Worm (Caenorhabditis elegans): ENCODE data around the gene clec-124.

- TF ChIP-seq nhr-28 (tag; optimal IDR thresholded peaks at IDR 0.05) = no peak
- TF ChIP-seq nhr-237 (tag; optimal IDR thresholded peaks at IDR 0.05) = no peak
- TF ChIP-seq ham-2 (GFP tag; optimal IDR thresholded peaks at IDR 0.05) = no peak
- no peak for TF ChIP-seq elt-1 (tag; optimal IDR thresholded peaks at IDR 0.05; ENCODE audit: borderline replicate concordance, insufficient read depth)
- TF ChIP-seq ztf-11 (tag; optimal IDR thresholded peaks at IDR 0.05) = no peak
Observed at ce11 chrII:3284558-3284957, 35.1 kb downstream of the clec-124 start, which contains the start of gene scl-15.

Measured in whole organism, mixed stage, embryonic.